Fruit fly (Drosophila melanogaster) whole organism, embryonic: ENCODE data around the gene CG31100.
A peak's percentile ranks its signal among the peaks of the same experiment; 100 is the strongest.

Source experiments
- Atf3 ChIP-seq: fragments of 200-800 bp; sonication (Bioruptor generic); optimal IDR thresholded peaks from 3 replicates; lab custom pipeline; 2016; ENCODE audit warnings: missing biosample characterization, missing genetic modification characterization
- Atf6 ChIP-seq: fragments of 200-800 bp; sonication (Bioruptor generic); IDR thresholded peaks from 2 replicates; pipeline ENCODE4 v1.3.6; 2022; ENCODE audit warnings: missing biosample characterization, missing genetic modification characterization
- B-H1 ChIP-seq: fragments of 200-800 bp; sonication (Bioruptor generic); IDR thresholded peaks from 3 replicates; pipeline ENCODE4 v1.3.6; 2022; ENCODE audit warnings: missing biosample characterization, missing genetic modification characterization
- BEAF-32 ChIP-seq: fragments of 200-800 bp; sonication (Bioruptor generic); optimal IDR thresholded peaks from 3 replicates; lab custom pipeline; 2017; ENCODE audit warnings: missing biosample characterization, missing genetic modification characterization, mild to moderate bottlenecking, moderate library complexity, missing genetic modification reagents
- Bgb ChIP-seq: fragments of 200-800 bp; sonication (Bioruptor generic); IDR thresholded peaks from 2 replicates; pipeline ENCODE4 v1.3.6; 2022; ENCODE audit warnings: missing biosample characterization, missing genetic modification characterization; ENCODE audit not compliant: partially characterized antibody
- Blimp-1 ChIP-seq: fragments of 200-800 bp; sonication (Bioruptor generic); optimal IDR thresholded peaks from 3 replicates; lab custom pipeline; 2018; ENCODE audit warnings: missing biosample characterization, missing genetic modification characterization, mild to moderate bottlenecking, moderate library complexity, missing genetic modification reagents
- CG10565 ChIP-seq: fragments of 200-800 bp; sonication (Bioruptor generic); optimal IDR thresholded peaks from 3 replicates; lab custom pipeline; 2016; ENCODE audit warnings: missing biosample characterization, mild to moderate bottlenecking, missing genetic modification characterization
- CG10979 ChIP-seq: fragments of 200-800 bp; sonication (Bioruptor generic); optimal IDR thresholded peaks from 2 replicates; lab custom pipeline; 2018; ENCODE audit warnings: missing biosample characterization, mild to moderate bottlenecking, missing genetic modification characterization, moderate library complexity
- CG13424 ChIP-seq: fragments of 200-800 bp; sonication (Bioruptor generic); optimal IDR thresholded peaks from 2 replicates; lab custom pipeline; 2019; ENCODE audit warnings: missing biosample characterization, mild to moderate bottlenecking, missing genetic modification characterization, moderate library complexity
- CG14667 ChIP-seq: fragments of 200-800 bp; sonication (Bioruptor generic); IDR thresholded peaks from 2 replicates; pipeline ENCODE4 v1.3.6; 2022; ENCODE audit warnings: missing biosample characterization, missing genetic modification characterization
- CG14860 ChIP-seq: fragments of 200-800 bp; sonication (Bioruptor generic); IDR thresholded peaks from 3 replicates; pipeline ENCODE4 v1.3.6; 2022; ENCODE audit warnings: missing biosample characterization, missing genetic modification characterization; ENCODE audit not compliant: partially characterized antibody
- CG17361 ChIP-seq: fragments of 200-800 bp; sonication (Bioruptor generic); IDR thresholded peaks from 3 replicates; pipeline ENCODE4 v1.3.6; 2022; ENCODE audit warnings: missing biosample characterization, missing genetic modification characterization
- CG1832 ChIP-seq: fragments of 200-800 bp; sonication (Bioruptor generic); optimal IDR thresholded peaks from 2 replicates; lab custom pipeline; 2017; ENCODE audit warnings: missing biosample characterization, mild to moderate bottlenecking, missing genetic modification characterization, inconsistent platforms
- CG2712 ChIP-seq: fragments of 200-800 bp; optimal IDR thresholded peaks from 3 replicates; lab custom pipeline; 2019; ENCODE audit warnings: missing biosample characterization, mild to moderate bottlenecking, missing genetic modification characterization, moderate library complexity
- CG30020 ChIP-seq: fragments of 200-800 bp; optimal IDR thresholded peaks from 2 replicates; lab custom pipeline; 2019; ENCODE audit warnings: missing biosample characterization, mild to moderate bottlenecking, missing genetic modification characterization, moderate library complexity
- CG30431 ChIP-seq: fragments of 200-800 bp; sonication (Bioruptor generic); optimal IDR thresholded peaks from 2 replicates; lab custom pipeline; 2017; ENCODE audit warnings: missing biosample characterization, missing genetic modification characterization
- CG5245 ChIP-seq: fragments of 200-800 bp; sonication (Bioruptor generic); optimal IDR thresholded peaks from 3 replicates; lab custom pipeline; 2016; ENCODE audit warnings: missing biosample characterization, missing genetic modification characterization
- CG7357 ChIP-seq: fragments of 200-800 bp; sonication (Bioruptor generic); IDR thresholded peaks from 3 replicates; pipeline ENCODE4 v1.3.6; 2022; ENCODE audit warnings: missing biosample characterization, missing genetic modification characterization
- CG7839 ChIP-seq: fragments of 200-800 bp; sonication (Bioruptor generic); optimal IDR thresholded peaks from 3 replicates; lab custom pipeline; 2018; ENCODE audit warnings: missing biosample characterization, mild to moderate bottlenecking, missing genetic modification characterization, moderate library complexity
- CG8388 ChIP-seq: fragments of 200-800 bp; sonication (Bioruptor generic); optimal IDR thresholded peaks from 2 replicates; lab custom pipeline; 2019; ENCODE audit warnings: missing biosample characterization, mild to moderate bottlenecking, missing genetic modification characterization, moderate library complexity
- Dad ChIP-seq: fragments of 200-800 bp; sonication (Bioruptor generic); optimal IDR thresholded peaks from 3 replicates; lab custom pipeline; 2016; ENCODE audit warnings: missing biosample characterization, missing genetic modification characterization
- Dip2 ChIP-seq: fragments of 200-800 bp; sonication (Bioruptor generic); IDR thresholded peaks from 2 replicates; pipeline ENCODE4 v1.3.6; 2022; ENCODE audit warnings: missing biosample characterization, missing genetic modification characterization
- Doc3 ChIP-seq: fragments of 200-800 bp; sonication (Bioruptor generic); IDR thresholded peaks from 3 replicates; pipeline ENCODE4 v1.3.6; 2022; ENCODE audit warnings: missing biosample characterization, missing genetic modification characterization; ENCODE audit not compliant: partially characterized antibody
- Fer1 ChIP-seq: fragments of 200-800 bp; sonication (Bioruptor generic); optimal IDR thresholded peaks from 2 replicates; lab custom pipeline; 2017; ENCODE audit warnings: missing biosample characterization, mild to moderate bottlenecking, missing genetic modification characterization
- HHEX ChIP-seq: fragments of 200-800 bp; sonication (Bioruptor generic); optimal IDR thresholded peaks from 3 replicates; lab custom pipeline; 2017; ENCODE audit warnings: missing biosample characterization, mild to moderate bottlenecking, missing genetic modification characterization, missing genetic modification reagents
- HmgZ ChIP-seq: fragments of 200-800 bp; sonication (Bioruptor generic); optimal IDR thresholded peaks from 2 replicates; lab custom pipeline; 2018; ENCODE audit warnings: missing biosample characterization, mild to moderate bottlenecking, missing genetic modification characterization
- Jarid2 ChIP-seq: fragments of 200-800 bp; sonication (Bioruptor generic); optimal IDR thresholded peaks from 3 replicates; lab custom pipeline; 2017; ENCODE audit warnings: mild to moderate bottlenecking, missing biosample characterization, missing genetic modification reagents, missing genetic modification characterization
- NK7.1 ChIP-seq: fragments of 200-800 bp; sonication (Bioruptor generic); optimal IDR thresholded peaks from 3 replicates; lab custom pipeline; 2016; ENCODE audit warnings: missing biosample characterization, missing genetic modification characterization
- PHDP ChIP-seq: fragments of 200-800 bp; sonication (Bioruptor generic); optimal IDR thresholded peaks from 3 replicates; lab custom pipeline; 2018; ENCODE audit warnings: missing biosample characterization, mild to moderate bottlenecking, missing genetic modification characterization, moderate library complexity
- Sry-β ChIP-seq: fragments of 200-800 bp; sonication (Bioruptor generic); optimal IDR thresholded peaks from 2 replicates; lab custom pipeline; 2018; ENCODE audit warnings: missing biosample characterization, mild to moderate bottlenecking, missing genetic modification characterization, moderate library complexity
- Xbp1 ChIP-seq: fragments of 200-800 bp; sonication (Bioruptor generic); optimal IDR thresholded peaks from 3 replicates; lab custom pipeline; 2016; ENCODE audit warnings: missing biosample characterization, mild to moderate bottlenecking, missing genetic modification characterization
- al ChIP-seq: fragments of 200-800 bp; sonication (Bioruptor generic); IDR thresholded peaks from 2 replicates; pipeline ENCODE4 v1.3.6; 2022; ENCODE audit warnings: missing biosample characterization, missing genetic modification characterization
- bab2 ChIP-seq: fragments of 200-800 bp; sonication (Bioruptor generic); optimal IDR thresholded peaks from 2 replicates; lab custom pipeline; 2016; ENCODE audit warnings: missing biosample characterization, missing genetic modification characterization
- crc ChIP-seq: fragments of 200-800 bp; sonication (Bioruptor generic); optimal IDR thresholded peaks from 2 replicates; lab custom pipeline; 2016; ENCODE audit warnings: missing biosample characterization, missing genetic modification characterization
- fd102C ChIP-seq: fragments of 200-800 bp; sonication (Bioruptor generic); optimal IDR thresholded peaks from 2 replicates; lab custom pipeline; 2018; ENCODE audit warnings: missing biosample characterization, mild to moderate bottlenecking, missing genetic modification characterization, moderate library complexity
- fd96Cb ChIP-seq: fragments of 200-800 bp; sonication (Bioruptor generic); optimal IDR thresholded peaks from 2 replicates; lab custom pipeline; 2018; ENCODE audit warnings: missing biosample characterization, mild to moderate bottlenecking, missing genetic modification characterization, moderate library complexity
- ftz-f1 ChIP-seq: fragments of 200-800 bp; sonication (Bioruptor generic); optimal IDR thresholded peaks from 2 replicates; lab custom pipeline; 2016; ENCODE audit warnings: missing biosample characterization, missing genetic modification characterization
- hb ChIP-seq: fragments of 200-800 bp; sonication (Bioruptor generic); IDR thresholded peaks from 3 replicates; pipeline ENCODE4 v1.3.6; 2022; ENCODE audit warnings: missing biosample characterization, missing genetic modification characterization; ENCODE audit not compliant: partially characterized antibody
- hbn ChIP-seq: fragments of 200-800 bp; sonication (Bioruptor generic); IDR thresholded peaks from 2 replicates; pipeline ENCODE4 v1.3.6; 2022; ENCODE audit warnings: missing biosample characterization, missing genetic modification characterization; ENCODE audit not compliant: partially characterized antibody
- ken ChIP-seq: fragments of 200-800 bp; sonication (Bioruptor generic); IDR thresholded peaks from 3 replicates; pipeline ENCODE4 v1.3.6; 2022; ENCODE audit warnings: missing biosample characterization, missing genetic modification characterization
- klu ChIP-seq: fragments of 200-800 bp; sonication (Bioruptor generic); IDR thresholded peaks from 2 replicates; pipeline ENCODE4 v1.3.6; 2022; ENCODE audit warnings: missing biosample characterization, missing genetic modification characterization
- lmd ChIP-seq: fragments of 200-800 bp; sonication (Bioruptor generic); IDR thresholded peaks from 2 replicates; pipeline ENCODE4 v1.3.6; 2022; ENCODE audit warnings: missing biosample characterization, missing genetic modification characterization
- luna ChIP-seq: fragments of 200-800 bp; sonication (Bioruptor generic); optimal IDR thresholded peaks from 2 replicates; lab custom pipeline; 2016; ENCODE audit warnings: missing biosample characterization, missing genetic modification characterization
- odd ChIP-seq: fragments of 200-800 bp; sonication (Bioruptor generic); optimal IDR thresholded peaks from 2 replicates; lab custom pipeline; 2017; ENCODE audit warnings: missing biosample characterization, mild to moderate bottlenecking, missing genetic modification characterization
- onecut ChIP-seq: fragments of 200-800 bp; sonication (Bioruptor generic); IDR thresholded peaks from 2 replicates; pipeline ENCODE4 v1.3.6; 2022; ENCODE audit warnings: missing biosample characterization, missing genetic modification characterization
- run ChIP-seq: fragments of 200-800 bp; sonication (Bioruptor generic); optimal IDR thresholded peaks from 3 replicates; lab custom pipeline; 2018; ENCODE audit warnings: missing biosample characterization, mild to moderate bottlenecking, missing genetic modification characterization
- seq ChIP-seq: fragments of 200-800 bp; sonication (Bioruptor generic); IDR thresholded peaks from 2 replicates; pipeline ENCODE4 v1.3.6; 2022; ENCODE audit warnings: missing biosample characterization, missing genetic modification characterization
- slou ChIP-seq: fragments of 200-800 bp; sonication (Bioruptor generic); optimal IDR thresholded peaks from 3 replicates; lab custom pipeline; 2016; ENCODE audit warnings: missing biosample characterization, missing genetic modification characterization
- stc ChIP-seq: fragments of 200-800 bp; sonication (Bioruptor generic); IDR thresholded peaks from 2 replicates; pipeline ENCODE4 v1.3.6; 2022; ENCODE audit warnings: missing biosample characterization, missing genetic modification characterization
- tin ChIP-seq: fragments of 200-800 bp; sonication (Bioruptor generic); optimal IDR thresholded peaks from 3 replicates; lab custom pipeline; 2016; ENCODE audit warnings: missing biosample characterization, missing genetic modification characterization
- ttk ChIP-seq: fragments of 200-800 bp; sonication (Bioruptor generic); IDR thresholded peaks from 2 replicates; pipeline ENCODE4 v2.1.2; 2022; ENCODE audit warnings: missing biosample characterization, missing genetic modification characterization
- tx ChIP-seq: fragments of 200-800 bp; sonication (Bioruptor generic); optimal IDR thresholded peaks from 2 replicates; lab custom pipeline; 2016; ENCODE audit warnings: missing biosample characterization, missing genetic modification characterization

Gene CG31100

dm6 chr3R:9053021-9053420 lies 49.6 kb upstream of the CG31100 start (continued):
- TF ChIP-seq CG13424 (tag; lab: Kevin White, UChicago) (peak; percentile 3), fd102C (GFP tag; lab: Kevin White, UChicago) (no peak), stc (GFP tag; lab: Robert Waterston, UW) (no peak), onecut (GFP tag; lab: Robert Waterston, UW) (peak; percentile 64), CG14860 (no peak), ken (GFP tag; lab: Robert Waterston, UW) (no peak), Dad (GFP tag; lab: Kevin White, UChicago) (peak; percentile 28), CG30020 (tag; lab: Kevin White, UChicago) (no peak), odd (GFP tag; lab: Kevin White, UChicago) (no peak), CG7839 (tag; lab: Kevin White, UChicago) (peak; percentile 24), B-H1 (GFP tag; lab: Robert Waterston, UW) (no peak), Jarid2 (GFP tag; lab: Kevin White, UChicago) (peak; percentile 68), Dip2 (GFP tag; lab: Robert Waterston, UW) (no peak), Xbp1 (GFP tag; lab: Kevin White, UChicago) (peak; percentile 38), Blimp-1 (peak; percentile 76), CG10979 (tag; lab: Kevin White, UChicago) (no peak), Atf6 (no peak), ttk (no peak), NK7.1 (GFP tag; lab: Kevin White, UChicago) (peak; percentile 39), Sry-β (GFP tag; lab: Kevin White, UChicago) (no peak), CG1832 (GFP tag; lab: Kevin White, UChicago) (no peak), CG14667 (no peak), hbn (GFP tag; lab: Robert Waterston, UW) (no peak), CG8388 (GFP tag; lab: Kevin White, UChicago) (no peak), CG2712 (peak; percentile 54), seq (GFP tag; lab: Robert Waterston, UW) (no peak), tin (peak; percentile 27), HmgZ (peak; percentile 83), slou (no peak), CG7357 (GFP tag; lab: Robert Waterston, UW) (no peak), run (tag; lab: Kevin White, UChicago) (no peak), lmd (GFP tag; lab: Robert Waterston, UW) (no peak), HHEX (peak; percentile 51), al (GFP tag; lab: Robert Waterston, UW) (no peak), ftz-f1 (peak; percentile 84), BEAF-32 (no peak), Atf3 (peak; percentile 28), hb (no peak), Bgb (GFP tag; lab: Robert Waterston, UW) (no peak), crc (no peak), CG10565 (GFP tag; lab: Kevin White, UChicago) (no peak), klu (GFP tag; lab: Robert Waterston, UW) (no peak), Fer1 (GFP tag; lab: Kevin White, UChicago) (peak; percentile 84), CG17361 (no peak), CG5245 (GFP tag; lab: Kevin White, UChicago) (no peak), tx (GFP tag; lab: Kevin White, UChicago) (peak; percentile 52), Doc3 (GFP tag; lab: Robert Waterston, UW) (no peak), PHDP (tag; lab: Kevin White, UChicago) (no peak), luna (no peak), bab2 (GFP tag; lab: Kevin White, UChicago) (peak; percentile 19), CG30431 (GFP tag; lab: Kevin White, UChicago) (no peak), fd96Cb (tag; lab: Kevin White, UChicago) (no peak)
